Fruit fly (Drosophila melanogaster) whole organism, adult: Measurements from ENCODE around the gene bdl.
A peak's percentile ranks its signal among the peaks of the same experiment; 100 is the strongest.

ENCODE experiments used
- CG33017 ChIP-seq: fragments of 200-800 bp; sonication (Bioruptor generic); optimal IDR thresholded peaks from 2 replicates; lab custom pipeline; 2018; ENCODE audit warnings: missing biosample characterization, mild to moderate bottlenecking, missing genetic modification characterization, moderate library complexity
- CG7045 ChIP-seq: fragments of 200-800 bp; sonication (Bioruptor generic); optimal IDR thresholded peaks from 2 replicates; lab custom pipeline; 2017; ENCODE audit warnings: missing biosample characterization, mild to moderate bottlenecking, missing genetic modification characterization
- CG7101 ChIP-seq: fragments of 200-800 bp; sonication (Bioruptor generic); optimal IDR thresholded peaks from 2 replicates; lab custom pipeline; 2018; ENCODE audit warnings: missing biosample characterization, mild to moderate bottlenecking, missing genetic modification characterization, moderate library complexity
- Crg-1 ChIP-seq: fragments of 200-800 bp; sonication (Bioruptor generic); optimal IDR thresholded peaks from 2 replicates; lab custom pipeline; 2016; ENCODE audit warnings: missing biosample characterization, missing genetic modification characterization
- Mnt ChIP-seq: fragments of 200-800 bp; sonication (Bioruptor generic); optimal IDR thresholded peaks from 2 replicates; lab custom pipeline; 2016; ENCODE audit warnings: missing biosample characterization, mild to moderate bottlenecking, missing genetic modification characterization
- bab1 ChIP-seq: fragments of 200-800 bp; sonication (Bioruptor generic); optimal IDR thresholded peaks from 3 replicates; lab custom pipeline; 2019; ENCODE audit warnings: missing biosample characterization, mild to moderate bottlenecking, missing genetic modification characterization, moderate library complexity
- cnc ChIP-seq, 2 experiments: fragments of >200 bp; optimal IDR thresholded peaks; 2 replicates each; lab custom pipeline; 2017
- kay ChIP-seq: fragments of 200-800 bp; sonication (Bioruptor generic); peaks from one replicate; lab custom pipeline; 2016; ENCODE audit warnings: missing biosample characterization, missing genetic modification characterization, borderline replicate concordance
- pad ChIP-seq: fragments of 200-800 bp; sonication (Bioruptor generic); optimal IDR thresholded peaks from 3 replicates; lab custom pipeline; 2017; ENCODE audit warnings: missing biosample characterization, missing genetic modification characterization, mild to moderate bottlenecking, moderate library complexity, missing genetic modification reagents
- tj ChIP-seq: fragments of 200-800 bp; sonication (Bioruptor generic); optimal IDR thresholded peaks from 3 replicates; lab custom pipeline; 2017; ENCODE audit warnings: missing biosample characterization, mild to moderate bottlenecking, missing genetic modification characterization, moderate library complexity
- toe ChIP-seq: fragments of 200-800 bp; sonication (Bioruptor generic); optimal IDR thresholded peaks from 2 replicates; lab custom pipeline; 2016; ENCODE audit warnings: missing biosample characterization, missing genetic modification characterization

The bdl gene

DNA sequence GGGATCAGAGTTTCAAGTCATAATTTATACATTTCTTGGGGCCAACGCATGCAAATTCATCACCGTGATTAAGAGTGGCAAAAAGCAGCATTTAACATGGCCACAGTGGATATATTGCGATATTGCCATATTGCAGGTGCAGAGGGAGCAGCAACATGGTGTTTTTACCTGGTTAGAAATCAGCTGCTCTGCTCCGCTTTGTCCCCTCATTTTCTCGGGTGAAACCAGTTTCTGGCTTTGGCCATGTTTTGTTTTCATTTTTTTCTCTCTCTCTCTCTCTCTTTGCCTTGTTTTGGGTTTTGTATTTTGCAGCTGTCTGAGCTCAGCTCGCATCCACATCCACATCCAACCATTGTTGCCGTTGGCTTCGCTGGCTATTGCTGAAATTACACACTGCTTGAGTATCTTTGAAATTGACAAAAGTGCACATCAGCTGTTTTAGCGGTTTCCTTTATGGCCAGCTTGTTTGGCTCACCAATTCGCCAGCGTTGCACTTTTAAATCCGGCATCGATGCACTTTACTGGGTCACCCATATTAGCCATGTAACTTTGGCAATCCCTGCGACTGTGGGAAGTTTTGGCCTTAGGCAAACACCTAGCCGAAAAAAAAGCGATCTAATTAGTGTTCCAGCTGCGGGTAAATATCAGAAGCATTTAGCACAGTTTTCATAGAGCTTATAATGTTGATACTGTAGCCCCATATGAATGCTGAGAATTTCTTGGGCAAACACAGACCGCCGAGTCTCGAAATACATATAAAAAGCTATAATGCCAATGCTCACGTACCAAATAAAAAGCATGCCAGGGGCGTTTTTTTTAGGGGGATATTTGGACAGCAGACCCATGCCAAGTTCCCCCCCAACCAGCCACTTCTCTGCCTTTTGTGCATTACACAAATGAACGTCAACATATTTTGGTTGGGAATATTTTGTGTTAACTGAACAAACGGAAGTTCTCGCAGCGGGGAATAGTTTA, 51.0 kb downstream of the bdl start:
- TF ChIP-seq pad (GFP tag; lab: Kevin White, UChicago) (no peak), toe (no peak), Crg-1 (GFP tag; lab: Kevin White, UChicago) (no peak), tj (GFP tag; lab: Kevin White, UChicago) (peak; percentile 98)

DNA sequence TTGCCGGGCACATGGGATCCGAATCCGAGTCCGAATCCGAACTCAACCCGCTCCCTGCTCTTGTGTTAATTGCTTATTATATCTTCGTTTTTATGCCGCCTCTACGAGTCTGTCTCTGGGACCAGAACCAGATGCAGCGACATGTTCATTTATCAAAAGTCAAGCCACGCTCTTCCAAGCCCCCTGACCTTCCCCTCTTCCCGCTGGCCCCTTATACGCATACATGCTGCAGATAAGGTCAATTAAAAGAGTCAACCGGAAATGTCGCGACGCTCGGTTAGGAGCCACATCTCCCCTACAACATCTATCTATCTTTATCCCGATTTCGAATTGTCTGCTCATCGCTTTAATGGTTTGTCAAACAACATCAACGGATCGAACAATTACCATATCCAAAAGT, 53.4 kb downstream of the bdl start:
- TF ChIP-seq Mnt (GFP tag; lab: Kevin White, UChicago) (no peak), CG33017 (no peak), CG7101 (tag; lab: Kevin White, UChicago) (no peak)

DNA sequence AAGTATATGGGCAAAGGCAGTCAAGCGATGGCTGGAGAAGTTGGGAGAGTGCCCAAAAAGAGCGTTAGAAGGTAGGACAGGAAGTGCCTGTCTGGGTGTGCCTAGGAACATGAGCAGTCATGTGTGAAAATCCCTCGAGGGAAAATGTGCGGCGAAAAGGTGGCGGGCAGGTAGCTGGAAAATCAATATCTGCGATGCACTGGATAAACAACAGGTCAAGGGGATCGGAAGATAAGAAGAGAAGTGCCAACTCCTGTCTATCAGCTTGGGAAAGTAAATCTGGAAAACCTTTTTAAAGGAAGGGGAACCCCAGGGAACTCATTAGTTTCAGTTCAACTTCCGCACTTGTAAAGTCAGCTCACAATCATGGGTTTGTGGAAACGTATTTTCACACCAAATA, 54.0 kb downstream of the bdl start:
- TF ChIP-seq CG7045 (GFP tag; lab: Kevin White, UChicago): no peak
- TF ChIP-seq Crg-1 (GFP tag; lab: Kevin White, UChicago): no peak
- no peak for TF ChIP-seq Mnt (GFP tag; lab: Kevin White, UChicago)
- TF ChIP-seq kay: no peak
- TF ChIP-seq pad (GFP tag; lab: Kevin White, UChicago): no peak
- no peak for TF ChIP-seq cnc (optimal IDR thresholded peaks at IDR 0.05; lab: Kevin White, UChicago)
- TF ChIP-seq bab1 (GFP tag; lab: Kevin White, UChicago): no peak
